Worm (Caenorhabditis elegans): Measurements from ENCODE around the gene C06A6.4.

The C06A6.4 gene

DNA sequence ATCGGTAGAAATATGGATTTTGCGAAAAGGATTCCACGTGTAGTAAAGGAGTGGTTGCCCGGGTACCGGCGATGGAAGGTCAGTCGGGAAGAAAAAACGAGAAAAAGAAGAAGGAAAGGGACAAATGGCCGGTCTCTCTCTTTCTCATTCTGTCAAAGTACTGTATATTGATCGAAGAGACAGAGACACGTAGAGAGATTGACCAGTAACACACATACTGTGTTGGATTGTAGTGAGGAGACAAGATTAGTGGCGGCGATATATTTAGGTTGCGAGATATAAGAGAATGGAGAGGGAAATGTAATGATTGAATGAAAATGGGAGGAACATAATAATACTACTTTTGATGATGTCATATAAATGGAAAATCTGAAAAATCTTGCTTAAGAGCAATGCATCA lies 6.9 kb upstream of the C06A6.4 start:
- TF ChIP-seq ama-1 (optimal IDR thresholded peaks at IDR 0.05) (no peak), hmg-4 (GFP tag; optimal IDR thresholded peaks at IDR 0.05) (peak; percentile 51), B0310.2 (tag; optimal IDR thresholded peaks at IDR 0.05) (no peak)

DNA sequence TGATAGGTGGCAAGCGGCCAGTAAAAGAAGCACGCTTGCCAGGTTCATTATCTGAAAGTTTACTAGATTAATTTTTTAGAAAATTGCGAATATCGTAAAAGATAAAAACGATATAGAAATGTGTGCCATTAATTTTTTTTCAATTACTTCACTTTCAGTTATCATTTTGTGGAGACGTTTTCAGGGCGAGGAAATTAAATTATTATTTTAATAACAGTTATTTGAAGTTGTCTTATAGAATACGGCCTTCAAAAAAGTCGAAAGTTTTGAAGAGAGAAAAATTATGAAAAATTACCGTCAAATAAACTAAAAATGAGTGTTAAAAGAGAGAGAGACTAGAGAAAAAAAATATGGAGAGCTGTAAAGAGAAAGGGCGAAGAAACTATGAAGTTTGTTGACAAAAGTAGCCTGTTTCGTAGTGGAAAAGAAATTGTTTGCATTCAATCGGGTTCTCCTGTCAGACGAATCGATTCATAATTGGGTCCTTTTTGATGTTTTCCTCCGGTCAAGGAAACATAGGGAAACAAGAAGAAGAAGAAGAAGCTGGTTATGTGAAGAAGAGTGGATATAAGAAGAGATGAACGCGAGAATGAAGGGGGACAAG lies 5.6 kb upstream of the C06A6.4 start, which contains the start of gene erp-44.2:
TSS of gene erp-44.2 (minus strand) at position 51 of the 604 bp plus-strand sequence.
- no peak for TF ChIP-seq ets-7 (tag; optimal IDR thresholded peaks at IDR 0.05)
- TF ChIP-seq scrt-1 (GFP tag; IDR thresholded peaks at IDR 0.05), result no peak
- TF ChIP-seq sea-1 (GFP tag; conservative IDR thresholded peaks at IDR 0.05), result no peak
- TF ChIP-seq hnd-1 (tag; optimal IDR thresholded peaks at IDR 0.05), result no peak
- no peak for TF ChIP-seq F13C5.2 (tag; optimal IDR thresholded peaks at IDR 0.05)
- no peak for TF ChIP-seq aly-1 (tag; optimal IDR thresholded peaks at IDR 0.05)
- TF ChIP-seq tbx-11 (GFP tag; IDR thresholded peaks at IDR 0.05), result no peak
- no peak for TF ChIP-seq tbx-37 (GFP tag; conservative IDR thresholded peaks at IDR 0.05)
- no peak for TF ChIP-seq ama-1 (optimal IDR thresholded peaks at IDR 0.05)
- TF ChIP-seq tra-4 (tag; optimal IDR thresholded peaks at IDR 0.05), result no peak
- TF ChIP-seq flt-1 (GFP tag; IDR thresholded peaks at IDR 0.05), result no peak
- no peak for TF ChIP-seq ceh-36 (tag; optimal IDR thresholded peaks at IDR 0.05)
- TF ChIP-seq pes-1 (GFP tag; IDR thresholded peaks at IDR 0.05), result no peak
- TF ChIP-seq B0310.2 (tag; optimal IDR thresholded peaks at IDR 0.05), result no peak
- no peak for TF ChIP-seq hmbx-1 (tag; optimal IDR thresholded peaks at IDR 0.05)

DNA sequence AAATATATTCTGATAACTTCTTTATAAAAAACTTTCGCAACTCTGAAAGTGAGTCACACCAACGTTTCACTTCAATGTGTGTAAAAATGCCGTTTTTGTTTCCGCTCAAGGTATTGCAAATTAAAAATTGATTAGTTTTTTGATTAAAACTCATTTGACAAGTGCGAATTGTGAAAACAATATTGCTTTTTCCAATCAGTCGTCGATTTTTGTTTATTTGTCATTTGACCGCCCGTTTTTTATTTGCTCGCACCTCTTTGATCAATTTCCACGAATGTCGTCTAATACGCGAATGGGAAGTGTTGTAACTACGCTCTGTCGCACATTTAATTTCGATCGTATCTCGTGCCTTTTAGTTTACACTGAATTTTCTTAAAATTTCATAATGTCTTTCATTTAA lies 1.1 kb upstream of the C06A6.4 start, which contains the start of gene mvb-12:
TSS of gene mvb-12 (plus strand) at position 375 of the 400 bp plus-strand sequence.
- TF ChIP-seq ceh-36 (tag; optimal IDR thresholded peaks at IDR 0.05), result no peak
- no peak for TF ChIP-seq tra-4 (tag; optimal IDR thresholded peaks at IDR 0.05)
- no peak for TF ChIP-seq ets-7 (tag; optimal IDR thresholded peaks at IDR 0.05)
- TF ChIP-seq tbx-37 (GFP tag; conservative IDR thresholded peaks at IDR 0.05), result no peak
- no peak for TF ChIP-seq F13C5.2 (tag; optimal IDR thresholded peaks at IDR 0.05)
- TF ChIP-seq scrt-1 (GFP tag; IDR thresholded peaks at IDR 0.05), result no peak
- no peak for TF ChIP-seq ama-1 (optimal IDR thresholded peaks at IDR 0.05)
- no peak for TF ChIP-seq hmbx-1 (tag; optimal IDR thresholded peaks at IDR 0.05)
- TF ChIP-seq hnd-1 (tag; optimal IDR thresholded peaks at IDR 0.05), result no peak
- TF ChIP-seq pes-1 (GFP tag; IDR thresholded peaks at IDR 0.05), result no peak
- no peak for TF ChIP-seq sea-1 (GFP tag; conservative IDR thresholded peaks at IDR 0.05)
- no peak for TF ChIP-seq ceh-13 (GFP tag; optimal IDR thresholded peaks at IDR 0.05)
- no peak for TF ChIP-seq B0310.2 (tag; optimal IDR thresholded peaks at IDR 0.05)
- TF ChIP-seq hmg-4 (GFP tag; optimal IDR thresholded peaks at IDR 0.05), result no peak
- no peak for TF ChIP-seq flt-1 (GFP tag; IDR thresholded peaks at IDR 0.05)
- TF ChIP-seq tbx-11 (GFP tag; IDR thresholded peaks at IDR 0.05), result no peak

DNA sequence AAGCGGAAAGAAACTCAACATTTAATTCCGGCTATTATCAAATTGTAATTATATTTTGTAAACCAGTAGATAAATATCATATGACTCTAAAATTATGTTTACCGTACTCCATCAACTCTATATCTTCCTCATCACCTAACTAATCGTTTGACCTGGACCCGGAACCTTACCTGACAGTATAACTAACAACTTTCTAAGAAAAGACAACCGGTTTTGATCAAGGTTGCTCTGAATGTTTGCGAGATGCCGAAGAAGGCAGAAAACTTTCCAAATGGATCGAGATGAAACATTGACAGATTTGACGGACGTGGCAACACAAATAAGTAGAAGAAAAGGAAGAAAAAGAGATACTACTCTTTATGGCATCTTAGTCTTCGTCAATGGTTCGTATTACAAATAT lies 4.4 kb downstream of the C06A6.4 start:
- no peak for TF ChIP-seq aly-1 (tag; optimal IDR thresholded peaks at IDR 0.05)
- no peak for TF ChIP-seq B0310.2 (tag; optimal IDR thresholded peaks at IDR 0.05)
- TF ChIP-seq hnd-1 (tag; optimal IDR thresholded peaks at IDR 0.05), result no peak
- TF ChIP-seq tbx-11 (GFP tag; IDR thresholded peaks at IDR 0.05), result no peak
- TF ChIP-seq ceh-13 (GFP tag; optimal IDR thresholded peaks at IDR 0.05), result no peak
- no peak for TF ChIP-seq tra-4 (tag; optimal IDR thresholded peaks at IDR 0.05)
- TF ChIP-seq ama-1 (optimal IDR thresholded peaks at IDR 0.05), result no peak
- TF ChIP-seq pes-1 (GFP tag; IDR thresholded peaks at IDR 0.05), result no peak
- TF ChIP-seq hmbx-1 (tag; optimal IDR thresholded peaks at IDR 0.05), result no peak
- no peak for TF ChIP-seq flt-1 (GFP tag; IDR thresholded peaks at IDR 0.05)
- TF ChIP-seq F13C5.2 (tag; optimal IDR thresholded peaks at IDR 0.05), result no peak
- no peak for TF ChIP-seq scrt-1 (GFP tag; IDR thresholded peaks at IDR 0.05)
- TF ChIP-seq ets-7 (tag; optimal IDR thresholded peaks at IDR 0.05), result no peak
- no peak for TF ChIP-seq tbx-37 (GFP tag; conservative IDR thresholded peaks at IDR 0.05)
- TF ChIP-seq ceh-36 (tag; optimal IDR thresholded peaks at IDR 0.05), result no peak
- no peak for TF ChIP-seq sea-1 (GFP tag; conservative IDR thresholded peaks at IDR 0.05)
- no peak for TF ChIP-seq hmg-4 (GFP tag; optimal IDR thresholded peaks at IDR 0.05)

DNA sequence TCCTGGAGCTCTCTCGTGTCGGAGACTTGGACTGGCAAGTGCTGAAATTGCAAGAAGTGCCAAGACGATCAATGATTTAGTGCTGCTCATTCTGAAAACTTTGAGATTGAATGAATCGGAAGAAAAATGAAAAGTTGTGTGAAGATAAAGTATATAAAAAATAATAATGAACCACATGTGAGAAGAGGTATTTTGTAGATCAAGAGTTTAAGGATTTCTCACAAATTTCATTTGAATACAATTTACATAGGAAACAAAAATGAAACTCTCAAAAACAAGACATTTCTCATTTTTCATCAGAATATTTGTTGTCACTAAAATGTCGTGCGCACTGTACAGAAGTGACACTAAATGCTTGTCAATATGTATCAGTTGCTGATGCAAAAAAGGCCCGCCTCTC lies 6.6 kb downstream of the C06A6.4 start, which contains the start of gene T14A8.2:
TSS of gene T14A8.2 (minus strand) at position 101 of the 400 bp plus-strand sequence.
- TF ChIP-seq hmg-4 (GFP tag; optimal IDR thresholded peaks at IDR 0.05) (no peak), hnd-1 (tag; optimal IDR thresholded peaks at IDR 0.05) (no peak), aly-1 (tag; optimal IDR thresholded peaks at IDR 0.05) (no peak), tbx-37 (GFP tag; conservative IDR thresholded peaks at IDR 0.05) (no peak), B0310.2 (tag; optimal IDR thresholded peaks at IDR 0.05) (no peak), hmbx-1 (tag; optimal IDR thresholded peaks at IDR 0.05) (no peak), scrt-1 (GFP tag; IDR thresholded peaks at IDR 0.05) (no peak), tbx-11 (GFP tag; IDR thresholded peaks at IDR 0.05) (no peak), sea-1 (GFP tag; conservative IDR thresholded peaks at IDR 0.05) (no peak), ceh-13 (GFP tag; optimal IDR thresholded peaks at IDR 0.05) (no peak)

DNA sequence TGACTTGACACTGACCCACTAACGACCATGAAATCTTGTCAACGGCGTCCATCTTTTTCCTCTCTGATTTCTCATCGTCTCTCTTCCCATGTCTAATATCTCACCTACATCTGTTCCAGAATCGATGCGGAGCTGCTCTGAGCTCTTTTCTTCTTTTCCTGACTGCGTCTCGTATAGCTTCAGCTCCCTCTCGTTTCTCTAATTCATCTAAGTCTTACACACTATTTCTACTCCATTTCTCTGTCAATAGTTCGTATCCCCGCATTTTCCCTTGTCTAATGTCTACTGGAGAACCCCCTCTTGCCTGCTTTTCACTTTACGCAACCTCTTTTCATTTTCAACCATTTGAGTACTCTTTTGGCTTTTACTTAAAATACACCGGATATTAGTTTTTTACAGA lies 11.2 kb downstream of the C06A6.4 start, which contains the start of gene ric-3:
TSS of gene ric-3 (plus strand) at position 400 of the 400 bp plus-strand sequence.
- no peak for TF ChIP-seq tra-4 (tag; optimal IDR thresholded peaks at IDR 0.05)
- TF ChIP-seq flt-1 (GFP tag; IDR thresholded peaks at IDR 0.05), result no peak
- no peak for TF ChIP-seq pes-1 (GFP tag; IDR thresholded peaks at IDR 0.05)
- TF ChIP-seq hnd-1 (tag; optimal IDR thresholded peaks at IDR 0.05), result no peak
- no peak for TF ChIP-seq ceh-36 (tag; optimal IDR thresholded peaks at IDR 0.05)
- no peak for TF ChIP-seq ets-7 (tag; optimal IDR thresholded peaks at IDR 0.05)
- no peak for TF ChIP-seq tbx-11 (GFP tag; IDR thresholded peaks at IDR 0.05)
- TF ChIP-seq tbx-37 (GFP tag; conservative IDR thresholded peaks at IDR 0.05), result no peak
- no peak for TF ChIP-seq hmbx-1 (tag; optimal IDR thresholded peaks at IDR 0.05)
- TF ChIP-seq ceh-13 (GFP tag; optimal IDR thresholded peaks at IDR 0.05), result no peak
- TF ChIP-seq hmg-4 (GFP tag; optimal IDR thresholded peaks at IDR 0.05), result no peak
- TF ChIP-seq aly-1 (tag; optimal IDR thresholded peaks at IDR 0.05), result no peak
- TF ChIP-seq ama-1 (optimal IDR thresholded peaks at IDR 0.05), result no peak
- no peak for TF ChIP-seq B0310.2 (tag; optimal IDR thresholded peaks at IDR 0.05)
- TF ChIP-seq sea-1 (GFP tag; conservative IDR thresholded peaks at IDR 0.05), result no peak
- TF ChIP-seq F13C5.2 (tag; optimal IDR thresholded peaks at IDR 0.05), result no peak
- no peak for TF ChIP-seq scrt-1 (GFP tag; IDR thresholded peaks at IDR 0.05)
